Fruit fly (Drosophila melanogaster) whole organism, wandering third instar larva: ENCODE data around the gene Taf1.

Experiments used
- Abd-B ChIP-seq: fragments of >200 bp; optimal IDR thresholded peaks from 2 replicates; lab custom pipeline; 2017; ENCODE audit warnings: missing biosample characterization, missing genetic modification characterization
- Sp1 ChIP-seq: fragments of 200-800 bp; sonication (Bioruptor generic); optimal IDR thresholded peaks from 3 replicates; lab custom pipeline; 2019; ENCODE audit warnings: missing biosample characterization, mild to moderate bottlenecking, missing genetic modification characterization, moderate library complexity

DNA sequence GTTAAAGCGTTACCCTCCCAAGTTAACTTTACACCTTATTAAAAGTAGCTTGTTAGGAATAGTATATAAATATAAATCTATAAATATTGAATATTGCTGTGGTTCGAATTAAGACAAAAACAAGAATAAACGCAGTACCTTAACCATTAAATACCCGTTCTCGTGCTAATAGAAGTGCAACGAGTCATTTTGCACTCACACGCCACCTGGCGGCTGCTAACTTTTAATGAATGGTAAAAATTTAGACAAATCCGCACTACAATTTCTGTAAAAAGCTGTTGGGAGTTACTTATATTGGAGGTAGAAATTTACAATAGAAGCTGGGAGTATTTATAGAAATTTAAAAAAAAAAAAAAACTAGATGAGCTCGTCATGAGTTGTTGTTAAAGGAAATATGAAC is 41.5 kb upstream of the Taf1 start:
- TF ChIP-seq Sp1 (no peak), Abd-B (GFP tag; lab: Kevin White, UChicago) (no peak)
